Worm (Caenorhabditis elegans) whole organism, L1 larva: Measurements from ENCODE around the gene sre-33.

Source experiments
- F16B12.6 ChIP-seq: fragments of 150-350 bp; optimal IDR thresholded peaks from 2 replicates; lab custom pipeline; 2014; ENCODE audit warnings: missing biosample characterization, missing genetic modification characterization
- dpl-1 ChIP-seq, 3 experiments: fragments of 150-350 bp in 2 of 3; sonication (generic microtip) in 1 of 3; optimal IDR thresholded peaks; 2 replicates each; lab custom pipeline; 2014 to 2017; ENCODE audit warnings: missing biosample characterization in 3 of 3, missing genetic modification characterization in 3 of 3, missing genetic modification reagents in 3 of 3
- elt-2 ChIP-seq: sonication (generic microtip); optimal IDR thresholded peaks from 2 replicates; lab custom pipeline; 2016; ENCODE audit warnings: missing genetic modification characterization, mild to moderate bottlenecking, inconsistent platforms, missing compliant biosample characterization, missing genetic modification reagents
- nhr-77 ChIP-seq: fragments of 150-350 bp; optimal IDR thresholded peaks from 2 replicates; lab custom pipeline; 2014; ENCODE audit warnings: missing biosample characterization, missing genetic modification characterization
- pag-3 ChIP-seq: sonication (generic microtip); optimal IDR thresholded peaks from 2 replicates; lab custom pipeline; 2017; ENCODE audit warnings: missing genetic modification characterization, mild to moderate bottlenecking, missing compliant biosample characterization, antibody characterized with exemption, borderline replicate concordance; ENCODE audit not compliant: insufficient read depth
- xbp-1 ChIP-seq: sonication (generic microtip); optimal IDR thresholded peaks from 2 replicates; lab custom pipeline; 2016; ENCODE audit warnings: missing genetic modification characterization, missing compliant biosample characterization

DNA sequence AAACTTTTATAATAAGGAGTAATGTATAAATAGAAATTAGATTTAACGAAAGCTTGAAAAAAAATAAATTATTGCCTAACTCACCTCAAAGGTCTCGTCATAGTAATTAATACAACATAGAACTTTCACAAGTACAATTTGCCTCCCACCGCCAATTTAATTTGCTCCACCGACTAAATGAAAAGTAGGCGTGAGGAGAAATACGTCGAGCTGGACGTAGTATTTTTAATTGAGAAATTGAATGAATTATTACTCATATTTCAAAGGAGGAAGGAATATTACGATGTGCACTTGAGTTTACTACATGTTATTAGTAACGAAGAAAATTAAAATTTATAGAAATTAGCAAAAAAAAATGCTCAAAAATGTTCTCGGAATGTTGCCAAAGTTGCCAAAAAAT lies 14.7 kb upstream of the sre-33 start, which contains the start of gene Y57A10C.9:
- TF ChIP-seq pag-3: no peak
- TF ChIP-seq nhr-77 (tag; lab: Kevin White, UChicago): no peak
- TF ChIP-seq xbp-1: no peak
- no peak for TF ChIP-seq elt-2 (tag; lab: Kevin White, UChicago)
- no peak for TF ChIP-seq dpl-1 (GFP tag; optimal IDR thresholded peaks at IDR 0.05; lab: Kevin White, UChicago)
- no peak for TF ChIP-seq F16B12.6
